Fruit fly (Drosophila melanogaster) whole organism, embryonic: ENCODE results near the gene jagn.
A peak's percentile ranks its signal among the peaks of the same experiment; 100 is the strongest.

Source experiments
- Adf1 ChIP-seq: fragments of 200-800 bp; sonication (Bioruptor generic); IDR thresholded peaks from 2 replicates; pipeline ENCODE4 v1.3.6; 2022; ENCODE audit warnings: missing biosample characterization, missing genetic modification characterization
- CG10431 ChIP-seq: fragments of 200-800 bp; sonication (Bioruptor generic); optimal IDR thresholded peaks from 3 replicates; lab custom pipeline; 2018; ENCODE audit warnings: missing biosample characterization, mild to moderate bottlenecking, missing genetic modification characterization
- CG13624 ChIP-seq: fragments of 200-800 bp; sonication (Bioruptor generic); optimal IDR thresholded peaks from 2 replicates; lab custom pipeline; 2016; ENCODE audit warnings: missing biosample characterization, missing genetic modification characterization
- CG17612 ChIP-seq: fragments of 200-800 bp; sonication (Bioruptor generic); IDR thresholded peaks from 2 replicates; pipeline ENCODE4 v1.3.6; 2022; ENCODE audit warnings: missing biosample characterization, missing genetic modification characterization
- CG1792 ChIP-seq: fragments of 200-800 bp; sonication (Bioruptor generic); optimal IDR thresholded peaks from 2 replicates; lab custom pipeline; 2016; ENCODE audit warnings: missing biosample characterization, missing genetic modification characterization
- CG2678 ChIP-seq: fragments of 200-800 bp; sonication (Bioruptor generic); optimal IDR thresholded peaks from 3 replicates; lab custom pipeline; 2019; ENCODE audit warnings: missing biosample characterization, mild to moderate bottlenecking, missing genetic modification characterization, moderate library complexity
- CG3838 ChIP-seq: fragments of 200-800 bp; sonication (Bioruptor generic); optimal IDR thresholded peaks from 3 replicates; lab custom pipeline; 2016; ENCODE audit warnings: missing biosample characterization, missing genetic modification characterization
- CG5953 ChIP-seq: fragments of 200-800 bp; sonication (Bioruptor generic); IDR thresholded peaks from 2 replicates; pipeline ENCODE4 v1.3.6; 2022; ENCODE audit warnings: missing biosample characterization, missing genetic modification characterization
- CG6813 ChIP-seq: fragments of 200-800 bp; sonication (Bioruptor generic); optimal IDR thresholded peaks from 2 replicates; lab custom pipeline; 2017; ENCODE audit warnings: missing biosample characterization, missing genetic modification characterization, mild to moderate bottlenecking, moderate library complexity, missing genetic modification reagents
- CG7271 ChIP-seq: fragments of 200-800 bp; sonication (Bioruptor generic); optimal IDR thresholded peaks from 2 replicates; lab custom pipeline; 2018; ENCODE audit warnings: missing biosample characterization, mild to moderate bottlenecking, missing genetic modification characterization, moderate library complexity
- CG7987 ChIP-seq: fragments of 200-800 bp; sonication (Bioruptor generic); optimal IDR thresholded peaks from 2 replicates; lab custom pipeline; 2018; ENCODE audit warnings: missing biosample characterization, mild to moderate bottlenecking, missing genetic modification characterization, moderate library complexity
- CG8388 ChIP-seq: fragments of 200-800 bp; sonication (Bioruptor generic); optimal IDR thresholded peaks from 2 replicates; lab custom pipeline; 2019; ENCODE audit warnings: missing biosample characterization, mild to moderate bottlenecking, missing genetic modification characterization, moderate library complexity
- CG9215 ChIP-seq: fragments of 200-800 bp; sonication (Bioruptor generic); IDR thresholded peaks from 2 replicates; pipeline ENCODE4 v1.3.6; 2022; ENCODE audit warnings: missing biosample characterization, missing genetic modification characterization
- CG9609 ChIP-seq: fragments of 200-800 bp; sonication (Bioruptor generic); optimal IDR thresholded peaks from 3 replicates; lab custom pipeline; 2016; ENCODE audit warnings: missing biosample characterization, missing genetic modification characterization
- CTCF ChIP-seq: fragments of 200-800 bp; sonication (Bioruptor generic); optimal IDR thresholded peaks from 2 replicates; lab custom pipeline; 2017; ENCODE audit warnings: missing biosample characterization, mild to moderate bottlenecking, missing genetic modification characterization, moderate library complexity
- Camta ChIP-seq: fragments of 200-800 bp; sonication (Bioruptor generic); optimal IDR thresholded peaks from 2 replicates; lab custom pipeline; 2016; ENCODE audit warnings: missing biosample characterization, missing genetic modification characterization
- Chrac-16 ChIP-seq: fragments of 200-800 bp; sonication (Bioruptor generic); optimal IDR thresholded peaks from 3 replicates; lab custom pipeline; 2016; ENCODE audit warnings: missing biosample characterization, missing genetic modification characterization
- CrebB ChIP-seq: fragments of 200-800 bp; sonication (Bioruptor generic); optimal IDR thresholded peaks from 3 replicates; lab custom pipeline; 2018; ENCODE audit warnings: missing biosample characterization, mild to moderate bottlenecking, missing genetic modification characterization
- Ets65A ChIP-seq: fragments of 200-800 bp; sonication (Bioruptor generic); peaks from one replicate; lab custom pipeline; 2016; ENCODE audit warnings: missing biosample characterization, missing genetic modification characterization
- GATAe ChIP-seq: fragments of 200-800 bp; sonication (Bioruptor generic); conservative IDR thresholded peaks from 2 replicates; pipeline ENCODE4 v1.3.6; 2022; ENCODE audit warnings: missing biosample characterization, missing genetic modification characterization
- HLH3B ChIP-seq: fragments of 200-800 bp; sonication (Bioruptor generic); IDR thresholded peaks from 2 replicates; pipeline ENCODE4 v1.3.6; 2022; ENCODE audit warnings: missing biosample characterization, missing genetic modification characterization
- Hand ChIP-seq: fragments of 200-800 bp; sonication (Bioruptor generic); optimal IDR thresholded peaks from 2 replicates; lab custom pipeline; 2017; ENCODE audit warnings: mild to moderate bottlenecking, missing biosample characterization, missing genetic modification reagents, missing genetic modification characterization
- HmgD ChIP-seq: fragments of 200-800 bp; sonication (Bioruptor generic); optimal IDR thresholded peaks from 3 replicates; lab custom pipeline; 2016; ENCODE audit warnings: missing biosample characterization, missing genetic modification characterization
- Mad ChIP-seq: fragments of 200-800 bp; sonication (Bioruptor generic); optimal IDR thresholded peaks from 2 replicates; lab custom pipeline; 2016; ENCODE audit warnings: missing biosample characterization, missing genetic modification characterization
- Nf-YA ChIP-seq: fragments of 200-800 bp; sonication (Bioruptor generic); IDR thresholded peaks from 2 replicates; pipeline ENCODE4 v1.3.6; 2022; ENCODE audit warnings: missing biosample characterization, missing genetic modification characterization
- Oli ChIP-seq: fragments of 200-800 bp; sonication (Bioruptor generic); optimal IDR thresholded peaks from 2 replicates; lab custom pipeline; 2018; ENCODE audit warnings: missing biosample characterization, mild to moderate bottlenecking, missing genetic modification characterization, moderate library complexity
- Rfx ChIP-seq: fragments of 200-800 bp; sonication (Bioruptor generic); IDR thresholded peaks from 2 replicates; pipeline ENCODE4 v1.3.6; 2022; ENCODE audit warnings: missing biosample characterization, missing genetic modification characterization
- Spps ChIP-seq: fragments of 200-800 bp; sonication (Bioruptor generic); optimal IDR thresholded peaks from 2 replicates; lab custom pipeline; 2018; ENCODE audit warnings: missing biosample characterization, mild to moderate bottlenecking, missing genetic modification characterization
- Stat92E ChIP-seq, 3 experiments: fragments of >200 bp in 2 of 3; fragments of 200-800 bp in 1 of 3; sonication (Bioruptor generic) in 1 of 3; optimal IDR thresholded peaks; 2 replicates each; lab custom pipeline; 2017 to 2019; ENCODE audit warnings: missing biosample characterization in 3 of 3, missing genetic modification characterization in 3 of 3, mild to moderate bottlenecking in 1 of 3, moderate library complexity in 1 of 3
- amos ChIP-seq: fragments of 200-800 bp; sonication (Bioruptor generic); IDR thresholded peaks from 2 replicates; pipeline ENCODE4 v1.3.6; 2022; ENCODE audit warnings: missing biosample characterization, missing genetic modification characterization; ENCODE audit not compliant: partially characterized antibody
- ash1 ChIP-seq: fragments of 200-800 bp; sonication (Bioruptor generic); optimal IDR thresholded peaks from 2 replicates; lab custom pipeline; 2018; ENCODE audit warnings: missing biosample characterization, mild to moderate bottlenecking, missing genetic modification characterization
- ato ChIP-seq: fragments of 200-800 bp; sonication (Bioruptor generic); IDR thresholded peaks from 2 replicates; pipeline ENCODE4 v1.3.6; 2022; ENCODE audit warnings: missing biosample characterization, missing genetic modification characterization; ENCODE audit not compliant: partially characterized antibody
- crol ChIP-seq: fragments of 200-800 bp; sonication (Bioruptor generic); IDR thresholded peaks from 2 replicates; pipeline ENCODE4 v1.3.6; 2022; ENCODE audit warnings: missing biosample characterization, missing genetic modification characterization
- dm ChIP-seq: fragments of 200-800 bp; sonication (Bioruptor generic); optimal IDR thresholded peaks from 3 replicates; lab custom pipeline; 2016; ENCODE audit warnings: missing biosample characterization, missing genetic modification characterization
- dmrt11E ChIP-seq: fragments of 200-800 bp; sonication (Bioruptor generic); optimal IDR thresholded peaks from 3 replicates; lab custom pipeline; 2018; ENCODE audit warnings: missing biosample characterization, mild to moderate bottlenecking, missing genetic modification characterization, moderate library complexity
- en ChIP-seq: fragments of 200-800 bp; sonication (Bioruptor generic); optimal IDR thresholded peaks from 2 replicates; lab custom pipeline; 2016; ENCODE audit warnings: missing biosample characterization, missing genetic modification characterization
- fd3F ChIP-seq: fragments of 200-800 bp; sonication (Bioruptor generic); optimal IDR thresholded peaks from 2 replicates; lab custom pipeline; 2018; ENCODE audit warnings: missing biosample characterization, mild to moderate bottlenecking, missing genetic modification characterization, moderate library complexity
- fru ChIP-seq: fragments of >200 bp; optimal IDR thresholded peaks from 2 replicates; lab custom pipeline; 2017
- ftz-f1 ChIP-seq: fragments of 200-800 bp; sonication (Bioruptor generic); optimal IDR thresholded peaks from 2 replicates; lab custom pipeline; 2016; ENCODE audit warnings: missing biosample characterization, missing genetic modification characterization
- fu2 ChIP-seq: fragments of 200-800 bp; sonication (Bioruptor generic); optimal IDR thresholded peaks from 2 replicates; lab custom pipeline; 2016; ENCODE audit warnings: missing biosample characterization, missing genetic modification characterization
- gce ChIP-seq: fragments of 200-800 bp; sonication (Bioruptor generic); IDR thresholded peaks from 3 replicates; pipeline ENCODE4 v1.3.6; 2022; ENCODE audit warnings: missing biosample characterization, missing genetic modification characterization
- her ChIP-seq: fragments of 200-800 bp; sonication (Bioruptor generic); optimal IDR thresholded peaks from 2 replicates; lab custom pipeline; 2016; ENCODE audit warnings: missing biosample characterization, missing genetic modification characterization
- lmd ChIP-seq: fragments of 200-800 bp; sonication (Bioruptor generic); IDR thresholded peaks from 2 replicates; pipeline ENCODE4 v1.3.6; 2022; ENCODE audit warnings: missing biosample characterization, missing genetic modification characterization
- mam ChIP-seq: fragments of 200-800 bp; sonication (Bioruptor generic); optimal IDR thresholded peaks from 3 replicates; lab custom pipeline; 2016; ENCODE audit warnings: missing biosample characterization, missing genetic modification characterization
- pb ChIP-seq: fragments of 200-800 bp; sonication (Bioruptor generic); optimal IDR thresholded peaks from 3 replicates; lab custom pipeline; 2016; ENCODE audit warnings: missing biosample characterization, missing genetic modification characterization
- psq ChIP-seq: fragments of 200-800 bp; sonication (Bioruptor generic); optimal IDR thresholded peaks from 2 replicates; lab custom pipeline; 2017; ENCODE audit warnings: missing biosample characterization, missing genetic modification characterization
- row ChIP-seq: fragments of 200-800 bp; sonication (Bioruptor generic); IDR thresholded peaks from 3 replicates; pipeline ENCODE4 v1.3.6; 2022; ENCODE audit warnings: missing biosample characterization, missing genetic modification characterization
- slbo ChIP-seq: fragments of 200-800 bp; sonication (Bioruptor generic); IDR thresholded peaks from 2 replicates; pipeline ENCODE4 v1.3.6; 2022; ENCODE audit warnings: missing biosample characterization, missing genetic modification characterization
- sna ChIP-seq: fragments of 200-800 bp; sonication (Bioruptor generic); IDR thresholded peaks from 2 replicates; pipeline ENCODE4 v1.3.6; 2022; ENCODE audit warnings: missing biosample characterization, missing genetic modification characterization; ENCODE audit not compliant: partially characterized antibody
- sug ChIP-seq: fragments of 200-800 bp; optimal IDR thresholded peaks from 2 replicates; lab custom pipeline; 2019; ENCODE audit warnings: missing biosample characterization, mild to moderate bottlenecking, missing genetic modification characterization, moderate library complexity
- unc-4 ChIP-seq: fragments of 200-800 bp; sonication (Bioruptor generic); IDR thresholded peaks from 2 replicates; pipeline ENCODE4 v1.3.6; 2022; ENCODE audit warnings: missing biosample characterization, missing genetic modification characterization; ENCODE audit not compliant: partially characterized antibody

Gene jagn

DNA sequence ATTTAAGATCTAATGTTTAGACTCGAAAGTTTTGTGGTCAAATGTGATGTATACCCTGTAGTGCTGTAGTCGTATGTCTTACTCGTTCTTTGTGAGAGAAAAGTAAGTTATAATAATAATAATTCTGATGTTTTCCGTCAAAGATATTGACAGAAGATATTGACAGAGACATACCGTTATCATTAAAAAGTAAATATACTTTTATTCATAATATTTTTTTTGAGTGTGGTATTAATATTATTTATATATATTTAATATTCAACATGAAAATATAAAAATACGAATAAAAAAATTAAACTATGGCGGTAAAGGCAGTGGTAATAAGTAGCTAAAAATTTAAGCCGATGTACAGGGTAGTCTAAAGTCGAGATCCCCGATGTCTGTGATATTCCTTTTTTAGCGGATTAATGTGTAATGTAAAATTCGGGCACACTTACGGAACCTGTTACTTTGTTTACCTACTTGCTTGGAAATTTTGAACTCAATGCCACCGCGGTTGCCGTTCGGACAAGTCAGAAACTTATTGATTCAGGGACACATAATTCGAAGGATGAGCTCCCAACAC is 42.7 kb upstream of the jagn start, which contains the start of the genes CG2100 and CG1236 (continued):
- TF ChIP-seq en (no peak), Camta (GFP tag; lab: Kevin White, UChicago) (peak; percentile 47), CG5953 (peak; percentile 62), HmgD (GFP tag; lab: Kevin White, UChicago) (no peak), CG17612 (no peak; the same call in 1 of the 2 replicates), Ets65A (peak; percentile 88), CrebB (tag; lab: Kevin White, UChicago) (peak; percentile 36), Chrac-16 (GFP tag; lab: Kevin White, UChicago) (peak; percentile 73), Spps (tag; lab: Kevin White, UChicago) (peak; percentile 76), ash1 (GFP tag; lab: Kevin White, UChicago) (no peak), Nf-YA (GFP tag; lab: Robert Waterston, UW) (peak; percentile 6; the same call in 1 of the 2 replicates), mam (GFP tag; lab: Kevin White, UChicago) (peak; percentile 53), CG6813 (GFP tag; lab: Kevin White, UChicago) (peak; percentile 75), crol (GFP tag; lab: Robert Waterston, UW) (no peak), Hand (GFP tag; lab: Kevin White, UChicago) (peak; percentile 44), CTCF (GFP tag; lab: Kevin White, UChicago) (peak; percentile 24), CG2678 (tag; lab: Kevin White, UChicago) (peak; percentile 92), fu2 (GFP tag; lab: Kevin White, UChicago) (no peak), slbo (peak; percentile 86), sna (GFP tag; lab: Robert Waterston, UW) (no peak), gce (GFP tag; lab: Robert Waterston, UW) (0 out of 3 replicates have a peak, but pooled peaks have one; percentile 33), ato (GFP tag; lab: Robert Waterston, UW) (no peak), Adf1 (GFP tag; lab: Robert Waterston, UW) (peak; percentile 40; the same call in 1 of the 2 replicates), her (GFP tag; lab: Kevin White, UChicago) (no peak), fru (lab: Kevin White, UChicago) (no peak), Stat92E (GFP tag; optimal IDR thresholded peaks at IDR 0.05; lab: Kevin White, UChicago) (peak in 1 of 3 experiments; percentile 54), pb (no peak), CG7271 (tag; lab: Kevin White, UChicago) (peak; percentile 13), CG9609 (peak; percentile 11), HLH3B (GFP tag; lab: Robert Waterston, UW) (peak; percentile 63; the same call in 1 of the 2 replicates), CG1792 (GFP tag; lab: Kevin White, UChicago) (peak; percentile 7), psq (GFP tag; lab: Kevin White, UChicago) (peak; percentile 27), sug (tag; lab: Kevin White, UChicago) (peak; percentile 68), CG8388 (GFP tag; lab: Kevin White, UChicago) (peak; percentile 90), dm (GFP tag; lab: Kevin White, UChicago) (no peak), unc-4 (no peak), fd3F (GFP tag; lab: Kevin White, UChicago) (peak; percentile 82), ftz-f1 (GFP tag; lab: Kevin White, UChicago) (peak; percentile 37), CG13624 (GFP tag; lab: Kevin White, UChicago) (peak; percentile 44), amos (GFP tag; lab: Robert Waterston, UW) (no peak), CG10431 (GFP tag; lab: Kevin White, UChicago) (peak; percentile 63), dmrt11E (tag; lab: Kevin White, UChicago) (peak; percentile 91), CG9215 (GFP tag; lab: Robert Waterston, UW) (peak; percentile 64), row (GFP tag; lab: Robert Waterston, UW) (peak; percentile 95), CG3838 (GFP tag; lab: Kevin White, UChicago) (peak; percentile 10), lmd (GFP tag; lab: Robert Waterston, UW) (no peak; the same call in 1 of the 2 replicates), GATAe (GFP tag; lab: Robert Waterston, UW) (no peak), Oli (tag; lab: Kevin White, UChicago) (peak; percentile 88), Rfx (GFP tag; lab: Robert Waterston, UW) (peak; percentile 78), CG7987 (GFP tag; lab: Kevin White, UChicago) (peak; percentile 26), Mad (GFP tag; lab: Kevin White, UChicago) (peak; percentile 23)
